Worm (Caenorhabditis elegans) whole organism, L4 larva: ENCODE results near the gene srh-140.

Experiments used
- Y5F2A.4 ChIP-seq: fragments of 200-800 bp; sonication (Bioruptor generic); optimal IDR thresholded peaks from 2 replicates; lab custom pipeline; 2018; ENCODE audit warnings: mild to moderate bottlenecking, missing genetic modification characterization, missing compliant biosample characterization
- ama-1 ChIP-seq: fragments of 150-350 bp; optimal IDR thresholded peaks from 2 replicates; lab custom pipeline; 2014; ENCODE audit warnings: inconsistent platforms, mixed read lengths
- arid-1 ChIP-seq: fragments of 200-800 bp; sonication (Bioruptor generic); conservative IDR thresholded peaks from 2 replicates; pipeline ENCODE4 v1.3.6; 2022; ENCODE audit warnings: missing genetic modification reagents, missing genetic modification characterization, missing compliant biosample characterization
- ces-1 ChIP-seq: fragments of 150-350 bp; sonication (generic microtip); optimal IDR thresholded peaks from 4 replicates; lab custom pipeline; 2014; ENCODE audit warnings: missing biosample characterization, missing genetic modification reagents, missing genetic modification characterization
- daf-16 ChIP-seq, 3 experiments: sonication (generic microtip); optimal IDR thresholded peaks; 2 replicates each; lab custom pipeline; 2016 to 2017; ENCODE audit warnings: missing genetic modification characterization in 3 of 3, missing genetic modification reagents in 3 of 3, mild to moderate bottlenecking in 2 of 3, missing compliant biosample characterization in 2 of 3, missing biosample characterization in 1 of 3, moderate library complexity in 1 of 3
- dmd-9 ChIP-seq: fragments of 200-800 bp; sonication (Bioruptor generic); IDR thresholded peaks from 2 replicates; pipeline ENCODE4 v1.3.6; 2022; ENCODE audit warnings: missing genetic modification reagents, missing genetic modification characterization, missing compliant biosample characterization
- dpl-1 ChIP-seq: fragments of 150-350 bp; optimal IDR thresholded peaks from 2 replicates; lab custom pipeline; 2014; ENCODE audit warnings: missing biosample characterization, missing genetic modification reagents, missing genetic modification characterization
- lin-39 ChIP-seq: fragments of 150-350 bp; optimal IDR thresholded peaks from 2 replicates; lab custom pipeline; 2014; ENCODE audit warnings: missing biosample characterization, missing genetic modification reagents, missing genetic modification characterization
- mep-1 ChIP-seq: fragments of 150-350 bp; sonication (generic microtip); optimal IDR thresholded peaks from 3 replicates; lab custom pipeline; 2014; ENCODE audit warnings: missing biosample characterization, missing genetic modification characterization
- nhr-10 ChIP-seq: fragments of 150-350 bp; optimal IDR thresholded peaks from 2 replicates; lab custom pipeline; 2014; ENCODE audit warnings: missing biosample characterization, missing genetic modification characterization
- nhr-237 ChIP-seq: sonication (generic microtip); optimal IDR thresholded peaks from 2 replicates; lab custom pipeline; 2017; ENCODE audit warnings: missing biosample characterization, missing genetic modification characterization
- tra-1 ChIP-seq: fragments of 200-800 bp; sonication (Bioruptor generic); IDR thresholded peaks from 2 replicates; pipeline ENCODE4 v1.3.6; 2022; ENCODE audit warnings: missing genetic modification reagents, missing genetic modification characterization, missing compliant biosample characterization
- unc-130 ChIP-seq: sonication (generic microtip); optimal IDR thresholded peaks from 2 replicates; lab custom pipeline; 2016; ENCODE audit warnings: missing genetic modification reagents, missing genetic modification characterization, missing compliant biosample characterization

- no peak for TF ChIP-seq ces-1
- TF ChIP-seq dpl-1 (GFP tag; lab: Kevin White, UChicago): no peak
- TF ChIP-seq nhr-10 (tag; lab: Kevin White, UChicago): no peak
- no peak for TF ChIP-seq unc-130
- TF ChIP-seq daf-16 (GFP tag; optimal IDR thresholded peaks at IDR 0.05; lab: Kevin White, UChicago): no peak
- TF ChIP-seq daf-16 (tag; optimal IDR thresholded peaks at IDR 0.05; lab: Kevin White, UChicago): no peak
- TF ChIP-seq arid-1 (GFP tag; lab: Robert Waterston, UW): no peak
- no peak for TF ChIP-seq nhr-237 (tag; lab: Kevin White, UChicago)
- TF ChIP-seq dmd-9 (GFP tag; lab: Robert Waterston, UW): no peak
- no peak for TF ChIP-seq lin-39
- TF ChIP-seq Y5F2A.4 (GFP tag; lab: Kevin White, UChicago): no peak
- TF ChIP-seq ama-1: no peak
- no peak for TF ChIP-seq mep-1 (tag; lab: Kevin White, UChicago)
- TF ChIP-seq tra-1 (GFP tag; lab: Robert Waterston, UW): no peak
Measured at ce11 chrV:15687660-15688059, 34.3 kb upstream of the srh-140 start, which contains the start of gene nhr-197.
